Fruit fly (Drosophila melanogaster) whole organism, embryonic: ENCODE data around the gene PAN3.

Experiments used
- Asciz ChIP-seq: fragments of 200-800 bp; sonication (Bioruptor generic); optimal IDR thresholded peaks from 2 replicates; lab custom pipeline; 2017; ENCODE audit warnings: missing biosample characterization, mild to moderate bottlenecking, missing genetic modification characterization, missing genetic modification reagents
- CG10209 ChIP-seq: fragments of 200-800 bp; sonication (Bioruptor generic); optimal IDR thresholded peaks from 3 replicates; lab custom pipeline; 2017; ENCODE audit warnings: missing biosample characterization, mild to moderate bottlenecking, missing genetic modification characterization, missing genetic modification reagents
- CG10565 ChIP-seq: fragments of 200-800 bp; sonication (Bioruptor generic); optimal IDR thresholded peaks from 3 replicates; lab custom pipeline; 2016; ENCODE audit warnings: missing biosample characterization, mild to moderate bottlenecking, missing genetic modification characterization
- CG11504 ChIP-seq: fragments of 200-800 bp; sonication (Bioruptor generic); optimal IDR thresholded peaks from 3 replicates; lab custom pipeline; 2019; ENCODE audit warnings: missing biosample characterization, mild to moderate bottlenecking, missing genetic modification characterization, moderate library complexity
- CG12104 ChIP-seq: fragments of 200-800 bp; sonication (Bioruptor generic); optimal IDR thresholded peaks from 3 replicates; lab custom pipeline; 2016; ENCODE audit warnings: missing biosample characterization, missing genetic modification characterization
- CG12299 ChIP-seq: fragments of 200-800 bp; sonication (Bioruptor generic); optimal IDR thresholded peaks from 2 replicates; lab custom pipeline; 2018; ENCODE audit warnings: missing biosample characterization, mild to moderate bottlenecking, missing genetic modification characterization
- CG12391 ChIP-seq: fragments of 200-800 bp; sonication (Bioruptor generic); optimal IDR thresholded peaks from 3 replicates; lab custom pipeline; 2018; ENCODE audit warnings: missing biosample characterization, mild to moderate bottlenecking, missing genetic modification characterization, moderate library complexity
- CG12942 ChIP-seq: fragments of 200-800 bp; sonication (Bioruptor generic); optimal IDR thresholded peaks from 3 replicates; lab custom pipeline; 2016; ENCODE audit warnings: missing biosample characterization, missing genetic modification characterization
- CG14441 ChIP-seq: fragments of 200-800 bp; sonication (Bioruptor generic); IDR thresholded peaks from 2 replicates; pipeline ENCODE4 v1.3.6; 2022; ENCODE audit warnings: missing biosample characterization, missing genetic modification characterization
- CG15696 ChIP-seq: fragments of 200-800 bp; sonication (Bioruptor generic); optimal IDR thresholded peaks from 2 replicates; lab custom pipeline; 2019; ENCODE audit warnings: missing biosample characterization, mild to moderate bottlenecking, missing genetic modification characterization, moderate library complexity
- CG1647 ChIP-seq: fragments of 200-800 bp; sonication (Bioruptor generic); optimal IDR thresholded peaks from 3 replicates; lab custom pipeline; 2016; ENCODE audit warnings: missing biosample characterization, missing genetic modification characterization
- CG16815 ChIP-seq: fragments of 200-800 bp; sonication (Bioruptor generic); optimal IDR thresholded peaks from 3 replicates; lab custom pipeline; 2017; ENCODE audit warnings: missing biosample characterization, mild to moderate bottlenecking, missing genetic modification characterization
- CG18599 ChIP-seq: fragments of 200-800 bp; sonication (Bioruptor generic); optimal IDR thresholded peaks from 3 replicates; lab custom pipeline; 2017; ENCODE audit warnings: missing biosample characterization, missing genetic modification characterization, mild to moderate bottlenecking, moderate library complexity, missing genetic modification reagents
- CG3281 ChIP-seq: fragments of 200-800 bp; sonication (Bioruptor generic); optimal IDR thresholded peaks from 3 replicates; lab custom pipeline; 2017; ENCODE audit warnings: missing biosample characterization, mild to moderate bottlenecking, missing genetic modification characterization
- CG4820 ChIP-seq: fragments of 200-800 bp; sonication (Bioruptor generic); optimal IDR thresholded peaks from 3 replicates; lab custom pipeline; 2016; ENCODE audit warnings: missing biosample characterization, missing genetic modification characterization
- CG6654 ChIP-seq: fragments of 200-800 bp; sonication (Bioruptor generic); optimal IDR thresholded peaks from 2 replicates; lab custom pipeline; 2017; ENCODE audit warnings: missing biosample characterization, mild to moderate bottlenecking, missing genetic modification characterization
- CG6854 ChIP-seq: fragments of 200-800 bp; sonication (Bioruptor generic); optimal IDR thresholded peaks from 3 replicates; lab custom pipeline; 2017; ENCODE audit warnings: missing biosample characterization, mild to moderate bottlenecking, missing genetic modification characterization
- CG9817 ChIP-seq: fragments of 200-800 bp; sonication (Bioruptor generic); optimal IDR thresholded peaks from 2 replicates; lab custom pipeline; 2018; ENCODE audit warnings: missing biosample characterization, mild to moderate bottlenecking, missing genetic modification characterization, moderate library complexity
- Camta ChIP-seq: fragments of 200-800 bp; sonication (Bioruptor generic); optimal IDR thresholded peaks from 2 replicates; lab custom pipeline; 2016; ENCODE audit warnings: missing biosample characterization, missing genetic modification characterization
- Dip2 ChIP-seq: fragments of 200-800 bp; sonication (Bioruptor generic); IDR thresholded peaks from 2 replicates; pipeline ENCODE4 v1.3.6; 2022; ENCODE audit warnings: missing biosample characterization, missing genetic modification characterization
- ERR ChIP-seq: fragments of 200-800 bp; sonication (Bioruptor generic); optimal IDR thresholded peaks from 2 replicates; lab custom pipeline; 2016; ENCODE audit warnings: missing biosample characterization, missing genetic modification characterization
- HmgD ChIP-seq: fragments of 200-800 bp; sonication (Bioruptor generic); optimal IDR thresholded peaks from 3 replicates; lab custom pipeline; 2016; ENCODE audit warnings: missing biosample characterization, missing genetic modification characterization
- HmgZ ChIP-seq: fragments of 200-800 bp; sonication (Bioruptor generic); optimal IDR thresholded peaks from 2 replicates; lab custom pipeline; 2018; ENCODE audit warnings: missing biosample characterization, mild to moderate bottlenecking, missing genetic modification characterization
- Lpt ChIP-seq: fragments of >200 bp; optimal IDR thresholded peaks from 2 replicates; lab custom pipeline; 2018; ENCODE audit warnings: missing biosample characterization, missing genetic modification characterization
- Sin3A ChIP-seq: fragments of >200 bp; optimal IDR thresholded peaks from 2 replicates; lab custom pipeline; 2018
- amos ChIP-seq: fragments of 200-800 bp; sonication (Bioruptor generic); IDR thresholded peaks from 2 replicates; pipeline ENCODE4 v1.3.6; 2022; ENCODE audit warnings: missing biosample characterization, missing genetic modification characterization; ENCODE audit not compliant: partially characterized antibody
- ase ChIP-seq: fragments of 200-800 bp; sonication (Bioruptor generic); IDR thresholded peaks from 3 replicates; pipeline ENCODE4 v1.3.6; 2022; ENCODE audit warnings: missing biosample characterization, missing genetic modification characterization
- chif ChIP-seq, 2 experiments: fragments of 200-800 bp; sonication (Bioruptor generic); optimal IDR thresholded peaks; 3 replicates each; lab custom pipeline; 2016; ENCODE audit warnings: missing biosample characterization in 2 of 2, missing genetic modification characterization in 2 of 2
- crc ChIP-seq: fragments of 200-800 bp; sonication (Bioruptor generic); optimal IDR thresholded peaks from 2 replicates; lab custom pipeline; 2016; ENCODE audit warnings: missing biosample characterization, missing genetic modification characterization
- disco-r ChIP-seq: fragments of 200-800 bp; sonication (Bioruptor generic); optimal IDR thresholded peaks from 2 replicates; lab custom pipeline; 2016; ENCODE audit warnings: missing biosample characterization, missing genetic modification characterization
- emc ChIP-seq: fragments of 200-800 bp; sonication (Bioruptor generic); optimal IDR thresholded peaks from 2 replicates; lab custom pipeline; 2016; ENCODE audit warnings: missing biosample characterization, missing genetic modification characterization
- eve ChIP-seq, 2 experiments: fragments of >200 bp; optimal IDR thresholded peaks; 2 replicates each; lab custom pipeline; 2017; ENCODE audit warnings: missing biosample characterization in 2 of 2, missing genetic modification characterization in 2 of 2
- ftz-f1 ChIP-seq: fragments of 200-800 bp; sonication (Bioruptor generic); optimal IDR thresholded peaks from 2 replicates; lab custom pipeline; 2016; ENCODE audit warnings: missing biosample characterization, missing genetic modification characterization
- gcm2 ChIP-seq: fragments of 200-800 bp; sonication (Bioruptor generic); optimal IDR thresholded peaks from 2 replicates; lab custom pipeline; 2016; ENCODE audit warnings: missing biosample characterization, missing genetic modification characterization
- lmd ChIP-seq: fragments of 200-800 bp; sonication (Bioruptor generic); IDR thresholded peaks from 2 replicates; pipeline ENCODE4 v1.3.6; 2022; ENCODE audit warnings: missing biosample characterization, missing genetic modification characterization
- lola ChIP-seq, 3 experiments: fragments of >200 bp in 2 of 3; fragments of 200-800 bp in 1 of 3; sonication (Bioruptor generic) in 1 of 3; optimal IDR thresholded peaks; 2 replicates each; lab custom pipeline; 2017 to 2019; ENCODE audit warnings: missing biosample characterization in 3 of 3, missing genetic modification characterization in 3 of 3, mild to moderate bottlenecking in 1 of 3, moderate library complexity in 1 of 3
- phol ChIP-seq: fragments of 200-800 bp; sonication (Bioruptor generic); optimal IDR thresholded peaks from 3 replicates; lab custom pipeline; 2018; ENCODE audit warnings: missing biosample characterization, mild to moderate bottlenecking, missing genetic modification characterization, moderate library complexity
- prd ChIP-seq, 3 experiments: fragments of >200 bp in 2 of 3; fragments of 200-800 bp in 1 of 3; sonication (Bioruptor generic) in 1 of 3; optimal IDR thresholded peaks in 2 of 3; IDR thresholded peaks in 1 of 3; 2 replicates in 2 of 3; 3 replicates in 1 of 3; pipeline versions ENCODE4 v1.3.6 to Lab custom; 2017 to 2022; ENCODE audit warnings: missing biosample characterization in 1 of 3, missing genetic modification characterization in 1 of 3
- pum ChIP-seq: fragments of 200-800 bp; sonication (Bioruptor generic); optimal IDR thresholded peaks from 2 replicates; lab custom pipeline; 2016; ENCODE audit warnings: missing biosample characterization, missing genetic modification characterization
- repo ChIP-seq: fragments of 200-800 bp; sonication (Bioruptor generic); optimal IDR thresholded peaks from 2 replicates; lab custom pipeline; 2016; ENCODE audit warnings: missing biosample characterization, missing genetic modification characterization
- sc ChIP-seq, 3 experiments: fragments of >200 bp in 2 of 3; fragments of 200-800 bp in 1 of 3; sonication (Bioruptor generic) in 1 of 3; optimal IDR thresholded peaks; 2 replicates in 2 of 3; 3 replicates in 1 of 3; lab custom pipeline; 2017; ENCODE audit warnings: mild to moderate bottlenecking in 1 of 3, missing biosample characterization in 1 of 3, missing genetic modification characterization in 1 of 3, missing genetic modification reagents in 1 of 3
- slbo ChIP-seq: fragments of 200-800 bp; sonication (Bioruptor generic); IDR thresholded peaks from 2 replicates; pipeline ENCODE4 v1.3.6; 2022; ENCODE audit warnings: missing biosample characterization, missing genetic modification characterization
- sob ChIP-seq: fragments of 200-800 bp; sonication (Bioruptor generic); IDR thresholded peaks from 2 replicates; pipeline ENCODE4 v1.3.6; 2022; ENCODE audit warnings: missing biosample characterization, missing genetic modification characterization
- ssp ChIP-seq: fragments of 200-800 bp; sonication (Bioruptor generic); IDR thresholded peaks from 2 replicates; pipeline ENCODE4 v1.3.6; 2022; ENCODE audit warnings: missing biosample characterization, missing genetic modification characterization
- stwl ChIP-seq: fragments of 200-800 bp; sonication (Bioruptor generic); optimal IDR thresholded peaks from 3 replicates; lab custom pipeline; 2018; ENCODE audit warnings: missing biosample characterization, mild to moderate bottlenecking, missing genetic modification characterization, moderate library complexity
- tap ChIP-seq: fragments of 200-800 bp; optimal IDR thresholded peaks from 3 replicates; lab custom pipeline; 2019; ENCODE audit warnings: missing biosample characterization, mild to moderate bottlenecking, missing genetic modification characterization, moderate library complexity
- tin ChIP-seq: fragments of 200-800 bp; sonication (Bioruptor generic); optimal IDR thresholded peaks from 3 replicates; lab custom pipeline; 2016; ENCODE audit warnings: missing biosample characterization, missing genetic modification characterization
- vfl ChIP-seq: fragments of 200-800 bp; sonication (Bioruptor generic); optimal IDR thresholded peaks from 2 replicates; lab custom pipeline; 2016; ENCODE audit warnings: missing biosample characterization, missing genetic modification characterization

Gene PAN3

dm6 chr3L:3080084-3080994 lies 9.4 kb downstream of the PAN3 start:
- no peak for TF ChIP-seq vfl (GFP tag; lab: Kevin White, UChicago)
- no peak for TF ChIP-seq ssp (GFP tag; lab: Robert Waterston, UW)
- TF ChIP-seq crc (GFP tag; lab: Kevin White, UChicago): no peak
- no peak for TF ChIP-seq sob (GFP tag; lab: Robert Waterston, UW)
- peak in 1 of 2 experiments; percentile 1 for TF ChIP-seq chif (GFP tag; optimal IDR thresholded peaks at IDR 0.05; lab: Kevin White, UChicago)
- no peak for TF ChIP-seq CG12104 (GFP tag; lab: Kevin White, UChicago)
- no peak for TF ChIP-seq pum (GFP tag; lab: Kevin White, UChicago)
- no peak for TF ChIP-seq Lpt
- TF ChIP-seq CG18599 (GFP tag; lab: Kevin White, UChicago): peak; percentile 66
- no peak for TF ChIP-seq CG12299 (tag; lab: Kevin White, UChicago)
- TF ChIP-seq Asciz (GFP tag; lab: Kevin White, UChicago): no peak
- TF ChIP-seq CG4820: no peak
- TF ChIP-seq HmgD: no peak
- no peak for TF ChIP-seq tin (GFP tag; lab: Kevin White, UChicago)
- no peak for TF ChIP-seq Sin3A
- TF ChIP-seq CG3281 (GFP tag; lab: Kevin White, UChicago): peak; percentile 44
- TF ChIP-seq CG9817 (tag; lab: Kevin White, UChicago): no peak
- TF ChIP-seq slbo (GFP tag; lab: Robert Waterston, UW): peak; percentile 41; the same call in 1 of the 2 replicates
- no peak for TF ChIP-seq CG1647
- TF ChIP-seq Camta (GFP tag; lab: Kevin White, UChicago): no peak
- no peak for TF ChIP-seq eve (GFP tag; optimal IDR thresholded peaks at IDR 0.05; lab: Kevin White, UChicago)
- TF ChIP-seq ERR: no peak
- no peak for TF ChIP-seq disco-r (GFP tag; lab: Kevin White, UChicago)
- TF ChIP-seq sc (optimal IDR thresholded peaks at IDR 0.05; lab: Kevin White, UChicago): no peak
- TF ChIP-seq sc (GFP tag; optimal IDR thresholded peaks at IDR 0.05; lab: Kevin White, UChicago): no peak
- no peak for TF ChIP-seq gcm2 (GFP tag; lab: Kevin White, UChicago)
- no peak for TF ChIP-seq HmgZ (tag; lab: Kevin White, UChicago)
- peak; percentile 48 for TF ChIP-seq phol
- TF ChIP-seq amos: no peak
- no peak for TF ChIP-seq CG10565
- no peak for TF ChIP-seq CG12942 (GFP tag; lab: Kevin White, UChicago)
- no peak for TF ChIP-seq stwl (tag; lab: Kevin White, UChicago)
- no peak for TF ChIP-seq tap (tag; lab: Kevin White, UChicago)
- TF ChIP-seq CG10209: peak; percentile 15
- no peak for TF ChIP-seq repo (GFP tag; lab: Kevin White, UChicago)
- TF ChIP-seq lmd (GFP tag; lab: Robert Waterston, UW): peak; percentile 47
- no peak for TF ChIP-seq CG6854
- no peak for TF ChIP-seq CG12391 (tag; lab: Kevin White, UChicago)
- peak; percentile 45 for TF ChIP-seq CG11504 (tag; lab: Kevin White, UChicago)
- TF ChIP-seq CG6654: peak; percentile 95
- TF ChIP-seq CG15696 (tag; lab: Kevin White, UChicago): no peak
- TF ChIP-seq lola (GFP tag; optimal IDR thresholded peaks at IDR 0.05; lab: Kevin White, UChicago): no peak
- no peak for TF ChIP-seq prd (optimal IDR thresholded peaks at IDR 0.05; lab: Kevin White, UChicago)
- TF ChIP-seq prd (GFP tag; IDR thresholded peaks at IDR 0.05; lab: Robert Waterston, UW): peak; percentile 46; the same call in 2 of the 3 replicates
- peak; percentile 57 for TF ChIP-seq CG14441 (GFP tag; lab: Robert Waterston, UW)
- peak; percentile 19 for TF ChIP-seq ftz-f1 (GFP tag; lab: Kevin White, UChicago)
- TF ChIP-seq ase (GFP tag; lab: Robert Waterston, UW): peak; percentile 43; the same call in 1 of the 3 replicates
- TF ChIP-seq CG16815 (GFP tag; lab: Kevin White, UChicago): no peak
- no peak for TF ChIP-seq Dip2 (GFP tag; lab: Robert Waterston, UW)
- TF ChIP-seq emc (GFP tag; lab: Kevin White, UChicago): no peak
